Fruit fly (Drosophila melanogaster) Kc167 (cell line): ENCODE results near the gene CG6013.

Experiments used
- Myc ChIP-seq: fragments of >200 bp; optimal IDR thresholded peaks from 2 replicates; lab custom pipeline; 2017; ENCODE audit warnings: missing external identifiers
- Sin3A ChIP-seq: fragments of >200 bp; optimal IDR thresholded peaks from 2 replicates; lab custom pipeline; 2018; ENCODE audit warnings: missing external identifiers
- h ChIP-seq: fragments of >200 bp; optimal IDR thresholded peaks from 3 replicates; lab custom pipeline; 2018; ENCODE audit warnings: missing external identifiers
- insv ChIP-seq: fragments of >200 bp; optimal IDR thresholded peaks from 3 replicates; lab custom pipeline; 2018; ENCODE audit warnings: missing external identifiers
- psq ChIP-seq: fragments of >200 bp; optimal IDR thresholded peaks from 2 replicates; lab custom pipeline; 2017; ENCODE audit warnings: missing external identifiers

DNA sequence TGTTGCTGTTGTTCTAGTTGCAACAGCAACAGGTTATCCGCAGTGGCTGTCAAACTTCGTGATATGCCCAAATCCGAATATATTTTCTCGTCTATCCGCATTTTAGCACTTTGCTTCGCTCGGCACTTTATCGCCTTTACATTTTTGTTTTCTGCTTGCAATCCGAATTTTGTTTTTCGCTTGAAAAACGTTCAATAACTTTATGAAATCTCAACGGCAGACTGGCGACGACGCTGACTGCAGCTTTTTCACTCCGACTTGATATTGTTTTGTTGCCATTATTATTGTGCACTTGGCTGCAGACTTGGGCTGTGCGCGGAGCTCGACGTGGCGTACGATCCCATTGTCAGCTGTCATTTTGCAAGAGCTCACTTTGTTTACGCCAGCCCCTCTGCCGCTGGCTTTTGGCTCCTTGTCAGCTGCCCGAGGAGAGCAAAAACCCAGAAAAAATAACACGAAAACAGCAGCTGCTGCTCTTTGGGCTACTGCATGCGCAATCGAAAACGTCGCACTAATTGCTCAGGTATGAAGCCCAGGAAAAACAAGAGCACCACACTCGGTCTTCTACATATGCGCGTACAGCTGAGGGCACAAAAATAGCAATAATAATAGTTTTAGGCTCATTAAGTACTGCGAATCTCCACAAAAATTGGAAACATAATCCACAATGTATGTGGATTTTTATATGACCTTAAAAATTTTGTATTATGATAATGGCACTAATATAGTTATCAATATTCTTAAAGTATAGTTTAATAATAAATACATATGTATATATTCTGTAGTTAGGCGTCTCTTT is 45.0 kb upstream of the CG6013 start:
- no peak for TF ChIP-seq Sin3A (lab: Kevin White, UChicago)
- no peak for TF ChIP-seq Myc (lab: Kevin White, UChicago)
- no peak for TF ChIP-seq psq
- no peak for TF ChIP-seq h (lab: Kevin White, UChicago)
- no peak for TF ChIP-seq insv
